Fruit fly (Drosophila melanogaster): ENCODE results near the gene CG5390.

DNA sequence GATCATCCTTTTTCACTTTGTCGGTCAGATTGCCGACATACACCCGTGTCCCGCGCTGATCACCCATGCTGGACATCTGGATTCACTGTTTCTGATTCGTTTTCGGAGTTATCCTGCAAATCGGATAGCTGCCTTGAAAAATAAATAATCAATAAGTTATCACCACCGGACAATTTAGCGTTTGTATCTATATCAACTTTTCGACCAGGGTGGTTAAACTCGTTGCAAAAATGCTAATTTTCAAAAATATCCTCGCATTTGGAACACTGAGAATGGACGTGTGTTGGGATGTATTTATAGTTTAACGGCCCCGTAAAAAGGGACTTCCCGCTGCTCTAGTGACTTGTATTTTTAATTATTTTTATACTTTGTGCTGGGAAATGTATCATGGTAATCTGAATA, 43.0 kb downstream of the CG5390 start, which contains the start of gene Rsf1:
- no peak for TF ChIP-seq psq (optimal IDR thresholded peaks at IDR 0.05)
- no peak for TF ChIP-seq insv (optimal IDR thresholded peaks at IDR 0.05)
- TF ChIP-seq h (optimal IDR thresholded peaks at IDR 0.05): no peak
